ENCODE assay signal across 7 worm cellular contexts in the genomic region with DNA sequence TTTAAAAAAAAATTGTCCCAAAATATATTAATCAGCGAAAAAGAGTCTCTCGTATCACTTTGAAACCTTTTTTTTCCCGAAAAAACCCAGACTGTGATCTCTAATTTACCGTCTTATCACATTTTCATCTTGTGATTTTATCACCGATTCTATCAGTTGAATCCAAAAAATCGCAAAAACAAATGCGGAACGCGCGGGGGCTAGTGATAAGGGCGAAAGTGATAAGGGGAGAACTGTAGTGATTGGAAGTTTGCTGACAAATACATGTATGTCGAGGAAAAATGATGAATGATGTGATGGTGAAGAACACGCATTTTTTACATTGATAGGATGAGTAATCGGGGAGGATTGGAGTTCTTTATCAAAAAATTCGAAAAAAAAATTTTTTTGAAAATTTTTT.
TF ChIP-seq lines count a peak whose summit lies in the region.

No protein-coding gene starts in this region.

TF ChIP-seq in whole organism, L1 larva, 84 proteins besides CTCF, POLR2A, EP300 and RAD21 (continues in another document):
- TF ChIP-seq efl-3 (GFP tag; optimal IDR thresholded peaks at IDR 0.05; lab: Kevin White, UChicago) (no peak), aly-2 (tag; optimal IDR thresholded peaks at IDR 0.05; lab: Kevin White, UChicago) (no peak), rnt-1 (tag; optimal IDR thresholded peaks at IDR 0.05; lab: Kevin White, UChicago) (no peak), skn-1 (tag; optimal IDR thresholded peaks at IDR 0.05; lab: Kevin White, UChicago) (peak; percentile 53), mdl-1 (tag; optimal IDR thresholded peaks at IDR 0.05; lab: Kevin White, UChicago) (peak in 1 of 2 experiments; percentile 55), tbx-2 (tag; optimal IDR thresholded peaks at IDR 0.05; lab: Kevin White, UChicago) (peak; percentile 18), ces-1 (GFP tag; optimal IDR thresholded peaks at IDR 0.05; lab: Kevin White, UChicago) (no peak), mef-2 (tag; optimal IDR thresholded peaks at IDR 0.05; lab: Kevin White, UChicago) (no peak), lin-14 (GFP tag; optimal IDR thresholded peaks at IDR 0.05; lab: Kevin White, UChicago) (peak; percentile 80), elt-3 (tag; optimal IDR thresholded peaks at IDR 0.05; lab: Kevin White, UChicago) (peak in 5 of 6 experiments; percentile 87 to 97 (median 88)), pag-3 (tag; optimal IDR thresholded peaks at IDR 0.05; lab: Kevin White, UChicago; ENCODE audit: borderline replicate concordance, insufficient read depth) (no peak), nhr-71 (tag; optimal IDR thresholded peaks at IDR 0.05; lab: Kevin White, UChicago) (peak; percentile 47)

TF ChIP-seq in whole organism, L2 larva, 48 proteins besides CTCF, POLR2A, EP300 and RAD21 (continues in another document):
- TF ChIP-seq lin-13 (GFP tag; optimal IDR thresholded peaks at IDR 0.05; lab: Kevin White, UChicago) (no peak), R02D3.7 (tag; optimal IDR thresholded peaks at IDR 0.05; lab: Kevin White, UChicago) (no peak), sma-3 (GFP tag; optimal IDR thresholded peaks at IDR 0.05; lab: Kevin White, UChicago) (peak; percentile 81), mbf-1 (tag; optimal IDR thresholded peaks at IDR 0.05; lab: Kevin White, UChicago) (no peak), ama-1 (optimal IDR thresholded peaks at IDR 0.05; lab: Kevin White, UChicago) (no peak), nhr-10 (tag; optimal IDR thresholded peaks at IDR 0.05; lab: Kevin White, UChicago) (no peak), ztf-1 (GFP tag; conservative IDR thresholded peaks at IDR 0.05; lab: Robert Waterston, UW) (no peak), C34F6.9 (tag; optimal IDR thresholded peaks at IDR 0.05; lab: Kevin White, UChicago) (no peak), nhr-11 (tag; optimal IDR thresholded peaks at IDR 0.05; lab: Kevin White, UChicago) (no peak), nhr-6 (tag; optimal IDR thresholded peaks at IDR 0.05; lab: Kevin White, UChicago) (no peak), mab-5 (tag; optimal IDR thresholded peaks at IDR 0.05; lab: Kevin White, UChicago) (no peak), snpc-4 (tag; optimal IDR thresholded peaks at IDR 0.05; lab: Kevin White, UChicago) (no peak), Y55F3AM.14 (GFP tag; optimal IDR thresholded peaks at IDR 0.05; lab: Kevin White, UChicago) (no peak)

TF ChIP-seq in whole organism, L3 larva, 47 proteins besides CTCF, POLR2A, EP300 and RAD21 (continues in another document):
- TF ChIP-seq nhr-23 (tag; optimal IDR thresholded peaks at IDR 0.05; lab: Kevin White, UChicago) = peak; percentile 57
- TF ChIP-seq fos-1 (tag; optimal IDR thresholded peaks at IDR 0.05; lab: Kevin White, UChicago) = peak; percentile 81
- TF ChIP-seq nhr-76 (tag; optimal IDR thresholded peaks at IDR 0.05; lab: Kevin White, UChicago) = no peak
- TF ChIP-seq eor-1 (tag; optimal IDR thresholded peaks at IDR 0.05; lab: Kevin White, UChicago) = no peak
- TF ChIP-seq mml-1 (tag; optimal IDR thresholded peaks at IDR 0.05; lab: Kevin White, UChicago) = no peak
- peak; percentile 100 for TF ChIP-seq elt-2 (tag; optimal IDR thresholded peaks at IDR 0.05; lab: Kevin White, UChicago)
- peak; percentile 100 for TF ChIP-seq pqm-1 (tag; optimal IDR thresholded peaks at IDR 0.05; lab: Kevin White, UChicago)
- TF ChIP-seq skn-1 (tag; optimal IDR thresholded peaks at IDR 0.05; lab: Kevin White, UChicago) = peak; percentile 34
- TF ChIP-seq aly-2 (tag; optimal IDR thresholded peaks at IDR 0.05; lab: Kevin White, UChicago) = no peak
- TF ChIP-seq nhr-12 (tag; optimal IDR thresholded peaks at IDR 0.05; lab: Kevin White, UChicago) = no peak
- TF ChIP-seq nhr-67 (tag; optimal IDR thresholded peaks at IDR 0.05; lab: Kevin White, UChicago) = no peak
- no peak for TF ChIP-seq nhr-237 (tag; optimal IDR thresholded peaks at IDR 0.05; lab: Kevin White, UChicago)
- TF ChIP-seq ceh-16 (tag; optimal IDR thresholded peaks at IDR 0.05; lab: Kevin White, UChicago) = no peak

TF ChIP-seq in whole organism, L4 larva, 104 proteins besides CTCF, POLR2A, EP300 and RAD21 (continues in another document):
- TF ChIP-seq tra-1 (GFP tag; IDR thresholded peaks at IDR 0.05; lab: Robert Waterston, UW) (peak; percentile 99), mdt-29 (GFP tag; IDR thresholded peaks at IDR 0.05; lab: Robert Waterston, UW) (peak; percentile 56; the same call in 1 of the 2 replicates), snpc-4 (tag; optimal IDR thresholded peaks at IDR 0.05; lab: Kevin White, UChicago) (no peak), cey-2 (tag; optimal IDR thresholded peaks at IDR 0.05; lab: Kevin White, UChicago; ENCODE audit: borderline replicate concordance, insufficient read depth) (peak; percentile 95), nhr-10 (tag; optimal IDR thresholded peaks at IDR 0.05; lab: Kevin White, UChicago) (peak; percentile 49), mdl-1 (tag; optimal IDR thresholded peaks at IDR 0.05; lab: Kevin White, UChicago) (peak in 1 of 2 experiments; percentile 75), lsy-2 (tag; optimal IDR thresholded peaks at IDR 0.05; lab: Kevin White, UChicago) (peak in 1 of 2 experiments; percentile 81), nhr-111 (GFP tag; optimal IDR thresholded peaks at IDR 0.05; lab: Kevin White, UChicago) (no peak), nhr-48 (tag; optimal IDR thresholded peaks at IDR 0.05; lab: Kevin White, UChicago) (peak; percentile 87), lin-1 (GFP tag; IDR thresholded peaks at IDR 0.05; lab: Robert Waterston, UW) (peak; percentile 96), nhr-76 (tag; optimal IDR thresholded peaks at IDR 0.05; lab: Kevin White, UChicago) (peak; percentile 13), nhr-77 (tag; optimal IDR thresholded peaks at IDR 0.05; lab: Kevin White, UChicago) (peak; percentile 98)

TF ChIP-seq in whole organism, late embryonic, 69 proteins besides CTCF, POLR2A, EP300 and RAD21:
- TF ChIP-seq ama-1 (optimal IDR thresholded peaks at IDR 0.05; lab: Kevin White, UChicago) (no peak), elt-2 (tag; optimal IDR thresholded peaks at IDR 0.05; lab: Kevin White, UChicago) (peak; percentile 99), ceh-34 (tag; optimal IDR thresholded peaks at IDR 0.05; lab: Kevin White, UChicago) (no peak)

TF ChIP-seq in whole organism, mixed stage, embryonic, 35 proteins besides CTCF, POLR2A, EP300 and RAD21:
- TF ChIP-seq elt-3 (tag; optimal IDR thresholded peaks at IDR 0.05; lab: Kevin White, UChicago) (peak; percentile 30), pha-4 (tag; optimal IDR thresholded peaks at IDR 0.05; lab: Kevin White, UChicago) (no peak), ces-1 (GFP tag; optimal IDR thresholded peaks at IDR 0.05; lab: Kevin White, UChicago) (no peak), sem-2 (GFP tag; optimal IDR thresholded peaks at IDR 0.05; lab: Kevin White, UChicago) (no peak), zip-8 (tag; optimal IDR thresholded peaks at IDR 0.05; lab: Kevin White, UChicago) (no peak), snpc-4 (tag; optimal IDR thresholded peaks at IDR 0.05; lab: Kevin White, UChicago) (no peak), sptf-1 (tag; optimal IDR thresholded peaks at IDR 0.05; lab: Kevin White, UChicago) (no peak), nhr-76 (tag; optimal IDR thresholded peaks at IDR 0.05; lab: Kevin White, UChicago) (no peak)

TF ChIP-seq in whole organism, young adult, 124 proteins besides CTCF, POLR2A, EP300 and RAD21 (continues in another document):
- TF ChIP-seq C17E4.6 (GFP tag; IDR thresholded peaks at IDR 0.05; lab: Robert Waterston, UW) = no peak
- TF ChIP-seq ztf-26 (tag; optimal IDR thresholded peaks at IDR 0.05; lab: Kevin White, UChicago) = peak; percentile 79
- TF ChIP-seq mcd-1 (GFP tag; IDR thresholded peaks at IDR 0.05; lab: Robert Waterston, UW) = peak; percentile 53
- no peak for TF ChIP-seq Y67H2A.10 (GFP tag; conservative IDR thresholded peaks at IDR 0.05; lab: Robert Waterston, UW)
- 0 out of 2 replicates have a peak, but pooled peaks have one; percentile 57 for TF ChIP-seq nfyb-1 (GFP tag; IDR thresholded peaks at IDR 0.05; lab: Robert Waterston, UW)
- TF ChIP-seq atf-7 (tag; optimal IDR thresholded peaks at IDR 0.05; lab: Kevin White, UChicago) = peak; percentile 94
- 0 out of 2 replicates have a peak, but pooled peaks have one; percentile 13 for TF ChIP-seq let-526 (GFP tag; IDR thresholded peaks at IDR 0.05; lab: Robert Waterston, UW)
- peak; percentile 83; the same call in 1 of the 2 replicates for TF ChIP-seq egl-44 (GFP tag; IDR thresholded peaks at IDR 0.05; lab: Robert Waterston, UW)
- peak; percentile 22 to 76 for TF ChIP-seq let-607 (tag; optimal IDR thresholded peaks at IDR 0.05; lab: Kevin White, UChicago)
- TF ChIP-seq hsf-1 (GFP tag; IDR thresholded peaks at IDR 0.05; lab: Robert Waterston, UW) = no peak
- peak; percentile 77 for TF ChIP-seq B0336.3 (GFP tag; IDR thresholded peaks at IDR 0.05; lab: Robert Waterston, UW)
- peak; percentile 99 for TF ChIP-seq ets-4 (GFP tag; optimal IDR thresholded peaks at IDR 0.05; lab: Kevin White, UChicago)
- TF ChIP-seq Y53G8AR.9 (GFP tag; conservative IDR thresholded peaks at IDR 0.05; lab: Robert Waterston, UW) = 0 out of 2 replicates have a peak, but pooled peaks have one; percentile 30
- peak; percentile 73 for TF ChIP-seq F22D6.2 (tag; optimal IDR thresholded peaks at IDR 0.05; lab: Kevin White, UChicago)
- peak; percentile 24 for TF ChIP-seq somi-1 (GFP tag; optimal IDR thresholded peaks at IDR 0.05; lab: Kevin White, UChicago)
- no peak for TF ChIP-seq snpc-4 (GFP tag; optimal IDR thresholded peaks at IDR 0.05; lab: Kevin White, UChicago)
- peak in 2 of 4 experiments; percentile 5 to 76 for TF ChIP-seq snpc-4 (tag; optimal IDR thresholded peaks at IDR 0.05; lab: Kevin White, UChicago)
- TF ChIP-seq akir-1 (GFP tag; optimal IDR thresholded peaks at IDR 0.05; lab: Kevin White, UChicago) = no peak
- no peak for TF ChIP-seq gei-17 (GFP tag; optimal IDR thresholded peaks at IDR 0.05; lab: Kevin White, UChicago)
- peak; percentile 57; the same call in 1 of the 2 replicates for TF ChIP-seq K11D2.4 (GFP tag; IDR thresholded peaks at IDR 0.05; lab: Robert Waterston, UW)
- TF ChIP-seq ztf-22 (GFP tag; optimal IDR thresholded peaks at IDR 0.05; lab: Kevin White, UChicago) = peak; percentile 96
- peak; percentile 62 for TF ChIP-seq nhr-90 (tag; optimal IDR thresholded peaks at IDR 0.05; lab: Kevin White, UChicago)
- peak; percentile 72 for TF ChIP-seq tlf-1 (GFP tag; optimal IDR thresholded peaks at IDR 0.05; lab: Kevin White, UChicago)
- no peak for TF ChIP-seq ztf-18 (tag; optimal IDR thresholded peaks at IDR 0.05; lab: Kevin White, UChicago)
- no peak for TF ChIP-seq lin-35 (GFP tag; optimal IDR thresholded peaks at IDR 0.05; lab: Kevin White, UChicago)
- peak; percentile 88 for TF ChIP-seq dox-1 (GFP tag; IDR thresholded peaks at IDR 0.05; lab: Robert Waterston, UW)
- peak; percentile 55 for TF ChIP-seq chd-7 (tag; optimal IDR thresholded peaks at IDR 0.05; lab: Kevin White, UChicago)
- no peak for TF ChIP-seq hrde-1 (tag; optimal IDR thresholded peaks at IDR 0.05; lab: Kevin White, UChicago; ENCODE audit: borderline replicate concordance)
- peak; percentile 40 for TF ChIP-seq madf-10 (tag; optimal IDR thresholded peaks at IDR 0.05; lab: Kevin White, UChicago)
- peak; percentile 13 for TF ChIP-seq repo-1 (tag; optimal IDR thresholded peaks at IDR 0.05; lab: Kevin White, UChicago)
